Worm (Caenorhabditis elegans): ENCODE data around the gene orc-1.
A peak's percentile ranks its signal among the peaks of the same experiment; 100 is the strongest.

DNA sequence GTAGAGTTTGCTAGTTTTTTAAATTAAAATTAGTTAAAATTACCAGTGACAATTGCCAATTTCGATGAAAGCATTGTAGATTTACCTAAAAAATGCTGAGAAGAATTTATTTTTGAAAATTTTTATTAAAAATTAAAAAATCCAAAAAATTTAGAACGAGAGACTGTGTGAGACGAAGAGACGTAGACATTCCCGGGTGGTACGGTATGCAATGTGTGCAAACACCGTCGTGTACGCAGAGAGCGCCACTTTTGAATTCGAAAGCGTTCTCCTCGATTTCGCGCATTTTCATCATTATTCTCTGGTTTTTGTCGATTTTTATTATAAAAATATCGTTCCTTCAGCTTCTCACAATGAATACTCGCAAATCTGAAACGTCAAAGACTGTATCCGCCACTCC lies at the start of gene orc-1, which contains the start of gene dhs-11:
- TF ChIP-seq unc-130 (GFP tag; optimal IDR thresholded peaks at IDR 0.05) (peak; percentile 24), attf-6 (GFP tag; IDR thresholded peaks at IDR 0.05) (no peak), F52B5.7 (tag; optimal IDR thresholded peaks at IDR 0.05) (no peak), unc-62 (GFP tag; optimal IDR thresholded peaks at IDR 0.05) (no peak)

Measured in whole organism, young adult.